Worm (Caenorhabditis elegans): ENCODE data around the gene oac-10.

The oac-10 gene

DNA sequence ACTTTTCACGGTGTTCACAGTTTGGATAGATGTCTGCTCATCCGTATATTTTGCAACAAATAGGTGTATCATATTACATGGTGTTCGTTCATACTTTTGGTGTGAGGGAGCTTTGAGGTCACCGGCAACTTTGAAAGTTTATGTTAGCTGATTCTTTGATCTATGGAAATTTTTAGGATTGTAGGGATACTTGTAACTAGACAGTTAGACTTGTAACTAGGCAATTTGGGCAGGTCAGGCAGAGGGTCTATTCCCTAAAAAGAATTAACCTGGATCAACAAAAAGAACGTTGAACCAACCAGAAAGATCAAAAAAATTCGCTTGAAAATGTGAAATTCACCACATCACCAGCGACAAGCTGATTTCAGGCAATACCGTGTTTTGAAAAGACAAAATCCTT lies 24.2 kb downstream of the oac-10 start:
- TF ChIP-seq zag-1 (tag; optimal IDR thresholded peaks at IDR 0.05) (no peak), egl-13 (tag; optimal IDR thresholded peaks at IDR 0.05) (no peak), elt-3 (tag; optimal IDR thresholded peaks at IDR 0.05) (no peak), efl-1 (optimal IDR thresholded peaks at IDR 0.05) (no peak), efl-1 (GFP tag; optimal IDR thresholded peaks at IDR 0.05 in 1 of 2) (no peak), ceh-82 (tag; optimal IDR thresholded peaks at IDR 0.05) (no peak), mep-1 (tag; optimal IDR thresholded peaks at IDR 0.05) (no peak), fos-1 (tag; optimal IDR thresholded peaks at IDR 0.05) (no peak), C16A3.4 (tag; optimal IDR thresholded peaks at IDR 0.05) (no peak), nhr-84 (tag; optimal IDR thresholded peaks at IDR 0.05) (no peak), nhr-12 (tag; optimal IDR thresholded peaks at IDR 0.05) (no peak), skn-1 (tag; optimal IDR thresholded peaks at IDR 0.05) (no peak), dpl-1 (GFP tag; optimal IDR thresholded peaks at IDR 0.05) (no peak), irx-1 (tag; optimal IDR thresholded peaks at IDR 0.05) (no peak), grh-1 (GFP tag; IDR thresholded peaks at IDR 0.05) (no peak), nhr-47 (tag; optimal IDR thresholded peaks at IDR 0.05) (no peak), egl-27 (tag; optimal IDR thresholded peaks at IDR 0.05) (no peak), lsy-2 (tag; optimal IDR thresholded peaks at IDR 0.05) (no peak), aly-2 (tag; optimal IDR thresholded peaks at IDR 0.05) (no peak), ceh-88 (GFP tag; IDR thresholded peaks at IDR 0.05) (no peak), jun-1 (tag; optimal IDR thresholded peaks at IDR 0.05) (no peak)

DNA sequence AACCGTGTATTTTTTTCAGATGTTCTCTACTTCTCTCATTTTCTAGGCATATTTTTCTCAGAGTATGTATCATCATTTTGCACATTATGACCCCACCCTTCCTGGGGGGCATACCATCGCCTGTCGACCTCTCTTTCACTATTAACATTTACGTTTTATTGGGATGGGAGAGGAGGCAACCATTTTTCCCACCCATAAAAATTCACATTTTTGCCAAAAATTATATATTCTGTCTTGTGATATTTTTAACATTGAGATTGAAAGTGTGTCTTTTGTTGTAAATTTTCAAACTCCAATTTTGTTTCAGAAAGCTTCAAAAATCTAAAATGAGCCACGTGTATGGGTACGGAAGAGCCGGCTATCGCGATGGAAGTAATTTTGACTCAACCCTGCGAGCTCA lies 25.1 kb downstream of the oac-10 start, which contains the start of gene F53C3.7:
F53C3.7 (plus strand) TSS at position 301 of the 400 bp plus-strand sequence.
- no peak for TF ChIP-seq nhr-11 (tag; optimal IDR thresholded peaks at IDR 0.05)
- TF ChIP-seq sox-4 (tag; optimal IDR thresholded peaks at IDR 0.05): no peak
- no peak for TF ChIP-seq nhr-85 (tag)
- TF ChIP-seq elt-2 (tag; optimal IDR thresholded peaks at IDR 0.05): no peak
- TF ChIP-seq lsy-2 (tag; optimal IDR thresholded peaks at IDR 0.05): no peak
- no peak for TF ChIP-seq nhr-77 (tag; optimal IDR thresholded peaks at IDR 0.05)
- no peak for TF ChIP-seq blmp-1 (tag; optimal IDR thresholded peaks at IDR 0.05)
- TF ChIP-seq pqm-1 (tag; optimal IDR thresholded peaks at IDR 0.05): no peak
- TF ChIP-seq nhr-47 (tag; optimal IDR thresholded peaks at IDR 0.05): no peak
- no peak for TF ChIP-seq efl-3 (GFP tag; optimal IDR thresholded peaks at IDR 0.05)
- TF ChIP-seq C34B4.2 (tag; optimal IDR thresholded peaks at IDR 0.05): no peak
- no peak for TF ChIP-seq aly-2 (tag; optimal IDR thresholded peaks at IDR 0.05)
- no peak for TF ChIP-seq snpc-4 (tag; optimal IDR thresholded peaks at IDR 0.05)
- TF ChIP-seq tlp-1 (tag; optimal IDR thresholded peaks at IDR 0.05): no peak
- TF ChIP-seq Y116A8C.19 (tag; optimal IDR thresholded peaks at IDR 0.05; ENCODE audit: borderline replicate concordance): no peak
- no peak for TF ChIP-seq fkh-8 (tag; optimal IDR thresholded peaks at IDR 0.05)
- no peak for TF ChIP-seq ceh-90 (tag; optimal IDR thresholded peaks at IDR 0.05)
- no peak for TF ChIP-seq mep-1 (tag; optimal IDR thresholded peaks at IDR 0.05)
- TF ChIP-seq pax-3 (tag; optimal IDR thresholded peaks at IDR 0.05): no peak

DNA sequence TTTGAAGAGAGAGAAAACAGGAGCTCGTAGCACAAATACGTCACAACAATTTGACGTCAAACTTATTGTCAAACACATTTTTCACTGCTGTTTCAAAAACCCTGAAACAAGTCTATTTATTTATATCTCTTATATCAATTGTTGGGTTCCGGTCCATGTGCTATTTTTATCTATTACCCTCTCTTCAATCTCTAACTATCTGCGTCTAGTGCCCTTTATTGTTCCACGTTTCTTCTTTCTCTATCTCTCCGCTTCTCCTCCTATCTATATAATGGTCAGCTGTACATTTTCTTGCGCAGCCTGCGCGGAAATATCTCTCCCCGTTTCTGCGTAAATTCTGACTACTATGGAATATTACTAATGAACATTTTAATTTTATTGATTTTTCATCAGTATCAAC lies 27.2 kb downstream of the oac-10 start:
- peak; percentile 1 for TF ChIP-seq dsc-1 (tag; optimal IDR thresholded peaks at IDR 0.05)
- TF ChIP-seq nhr-90 (tag; optimal IDR thresholded peaks at IDR 0.05; ENCODE audit: poor library complexity): peak; percentile 12
- peak; percentile 58 for TF ChIP-seq lir-3 (tag; optimal IDR thresholded peaks at IDR 0.05; ENCODE audit: poor library complexity)
- TF ChIP-seq jun-1 (tag; optimal IDR thresholded peaks at IDR 0.05): peak; percentile 27
- no peak for TF ChIP-seq Y116A8C.19 (tag; optimal IDR thresholded peaks at IDR 0.05; ENCODE audit: borderline replicate concordance)
- peak in 1 of 2 experiments; percentile 27 for TF ChIP-seq mdl-1 (tag; optimal IDR thresholded peaks at IDR 0.05)
- peak; percentile 52 for TF ChIP-seq nhr-47 (tag; optimal IDR thresholded peaks at IDR 0.05)
- TF ChIP-seq nhr-237 (tag; optimal IDR thresholded peaks at IDR 0.05): no peak
- no peak for TF ChIP-seq sptf-1 (tag; optimal IDR thresholded peaks at IDR 0.05)
- no peak for TF ChIP-seq nhr-11 (tag; optimal IDR thresholded peaks at IDR 0.05)
- peak; percentile 23 for TF ChIP-seq unc-86 (tag; optimal IDR thresholded peaks at IDR 0.05)
- TF ChIP-seq blmp-1 (tag; optimal IDR thresholded peaks at IDR 0.05): peak; percentile 45
- TF ChIP-seq irx-1 (tag; optimal IDR thresholded peaks at IDR 0.05): no peak
- TF ChIP-seq C34B4.2 (tag; optimal IDR thresholded peaks at IDR 0.05): no peak
- TF ChIP-seq rnt-1 (tag; optimal IDR thresholded peaks at IDR 0.05): peak; percentile 54
- peak; percentile 78 for TF ChIP-seq nhr-85 (tag)
- TF ChIP-seq ceh-88 (GFP tag; IDR thresholded peaks at IDR 0.05): no peak
- no peak for TF ChIP-seq ets-5 (GFP tag; IDR thresholded peaks at IDR 0.05)
- TF ChIP-seq nhr-76 (tag; optimal IDR thresholded peaks at IDR 0.05): no peak
- TF ChIP-seq isw-1 (GFP tag; IDR thresholded peaks at IDR 0.05): peak; percentile 19; the same call in 1 of the 2 replicates
- TF ChIP-seq mep-1 (tag; optimal IDR thresholded peaks at IDR 0.05): peak; percentile 57
- peak; percentile 55 for TF ChIP-seq tbx-2 (tag; optimal IDR thresholded peaks at IDR 0.05)
- peak; percentile 47 for TF ChIP-seq xbp-1 (tag; optimal IDR thresholded peaks at IDR 0.05)
- TF ChIP-seq snu-23 (GFP tag; optimal IDR thresholded peaks at IDR 0.05): peak; percentile 68
- TF ChIP-seq tlp-1 (tag; optimal IDR thresholded peaks at IDR 0.05): no peak
- peak; percentile 66 for TF ChIP-seq nhr-20 (tag; optimal IDR thresholded peaks at IDR 0.05)

Measured in whole organism, L1 larva.